Fruit fly (Drosophila melanogaster): Measurements from ENCODE around the gene Ugt307A1.

Ugt307A1 gene

DNA sequence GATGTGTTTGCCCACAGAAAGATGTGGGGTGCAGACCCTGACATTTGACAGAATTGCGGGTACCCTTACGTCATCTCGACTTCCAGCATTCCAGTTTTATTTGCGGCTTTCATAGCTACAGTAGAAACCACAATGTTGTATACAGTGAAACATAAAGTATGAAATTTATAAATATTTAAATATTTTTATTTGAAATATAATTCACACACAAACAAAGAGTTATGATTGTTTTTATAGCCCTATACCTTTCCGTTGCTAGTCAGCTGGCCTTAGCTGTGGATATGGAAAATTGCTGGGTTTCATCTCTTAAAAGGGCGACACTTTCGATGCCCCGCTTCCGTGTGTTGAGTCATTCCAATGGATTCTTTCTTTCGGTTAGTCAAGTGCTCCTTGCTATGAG, 23.1 kb downstream of the Ugt307A1 start (continued):
- no peak for TF ChIP-seq CG12744 (GFP tag; optimal IDR thresholded peaks at IDR 0.05)
- peak; percentile 20 for TF ChIP-seq CG18262 (tag; optimal IDR thresholded peaks at IDR 0.05)
- no peak for TF ChIP-seq CG17912 (GFP tag; optimal IDR thresholded peaks at IDR 0.05)
- no peak for TF ChIP-seq schlank (tag; optimal IDR thresholded peaks at IDR 0.05)
- TF ChIP-seq CG8359 (GFP tag; optimal IDR thresholded peaks at IDR 0.05; ENCODE audit: borderline replicate concordance) = peak; percentile 12
- no peak for TF ChIP-seq CG3163 (GFP tag; optimal IDR thresholded peaks at IDR 0.05)
- TF ChIP-seq CG14860 (GFP tag; IDR thresholded peaks at IDR 0.05; ENCODE audit: partially characterized antibody) = no peak
- peak; percentile 33; the same call in 1 of the 2 replicates for TF ChIP-seq ara (GFP tag; IDR thresholded peaks at IDR 0.05)
- TF ChIP-seq CG15073 (GFP tag; optimal IDR thresholded peaks at IDR 0.05) = no peak
- no peak for TF ChIP-seq Neu2 (GFP tag; optimal IDR thresholded peaks at IDR 0.05; ENCODE audit: borderline replicate concordance)
- TF ChIP-seq YL-1 (GFP tag; optimal IDR thresholded peaks at IDR 0.05) = no peak
- TF ChIP-seq CG15479 (GFP tag; optimal IDR thresholded peaks at IDR 0.05) = no peak
- TF ChIP-seq Fer3 (tag; optimal IDR thresholded peaks at IDR 0.05) = no peak
- TF ChIP-seq dimm (GFP tag; IDR thresholded peaks at IDR 0.05) = no peak
- no peak for TF ChIP-seq CG14441 (GFP tag; IDR thresholded peaks at IDR 0.05)
- TF ChIP-seq CG4424 (GFP tag; optimal IDR thresholded peaks at IDR 0.05) = no peak
- TF ChIP-seq ind (GFP tag; optimal IDR thresholded peaks at IDR 0.05) = no peak
- TF ChIP-seq ash1 (GFP tag; optimal IDR thresholded peaks at IDR 0.05) = no peak
- no peak for TF ChIP-seq CG12942 (GFP tag; optimal IDR thresholded peaks at IDR 0.05)
- no peak for TF ChIP-seq gcm2 (GFP tag; optimal IDR thresholded peaks at IDR 0.05)
- TF ChIP-seq exex (tag; optimal IDR thresholded peaks at IDR 0.05) = no peak
- TF ChIP-seq CG9817 (tag; optimal IDR thresholded peaks at IDR 0.05) = no peak
- TF ChIP-seq NC2α (GFP tag; optimal IDR thresholded peaks at IDR 0.05) = no peak
- no peak for TF ChIP-seq CG34422 (GFP tag; IDR thresholded peaks at IDR 0.05)
- TF ChIP-seq unpg (GFP tag; optimal IDR thresholded peaks at IDR 0.05) = peak; percentile 47
- TF ChIP-seq CG10366 (GFP tag; IDR thresholded peaks at IDR 0.05) = peak; percentile 30; the same call in 1 of the 2 replicates
- TF ChIP-seq pan (optimal IDR thresholded peaks at IDR 0.05) = no peak
- TF ChIP-seq pan (GFP tag; optimal IDR thresholded peaks at IDR 0.05 in 1 of 2, IDR thresholded peaks at IDR 0.05 in 1 of 2) = peak in 1 of 2 experiments; percentile 38
- TF ChIP-seq bbx (GFP tag; IDR thresholded peaks at IDR 0.05; ENCODE audit: partially characterized antibody) = no peak
- no peak for TF ChIP-seq CG9727 (GFP tag; optimal IDR thresholded peaks at IDR 0.05)
- no peak for TF ChIP-seq CG9609 (GFP tag; optimal IDR thresholded peaks at IDR 0.05)
- TF ChIP-seq CG6175 (GFP tag; IDR thresholded peaks at IDR 0.05) = no peak
- no peak for TF ChIP-seq Asciz (GFP tag; optimal IDR thresholded peaks at IDR 0.05)
- TF ChIP-seq HmgD (GFP tag; optimal IDR thresholded peaks at IDR 0.05) = no peak
- TF ChIP-seq CG7556 (GFP tag; optimal IDR thresholded peaks at IDR 0.05) = no peak
- no peak for TF ChIP-seq CG12659 (GFP tag; optimal IDR thresholded peaks at IDR 0.05)
- TF ChIP-seq slbo (GFP tag; IDR thresholded peaks at IDR 0.05) = peak; percentile 31; the same call in 1 of the 2 replicates
- TF ChIP-seq CG31388 (GFP tag; optimal IDR thresholded peaks at IDR 0.05) = no peak
- TF ChIP-seq CG13123 (GFP tag; optimal IDR thresholded peaks at IDR 0.05) = no peak
- TF ChIP-seq Sry-β (GFP tag; optimal IDR thresholded peaks at IDR 0.05) = no peak
- TF ChIP-seq CG4328 (GFP tag; optimal IDR thresholded peaks at IDR 0.05) = no peak
- TF ChIP-seq Aef1 (GFP tag; IDR thresholded peaks at IDR 0.05) = peak; percentile 25; the same call in 1 of the 3 replicates
- TF ChIP-seq ewg (GFP tag; optimal IDR thresholded peaks at IDR 0.05) = no peak
- TF ChIP-seq CG1647 (GFP tag; optimal IDR thresholded peaks at IDR 0.05) = no peak
- TF ChIP-seq Hmr (GFP tag; optimal IDR thresholded peaks at IDR 0.05) = no peak
- no peak for TF ChIP-seq Hr78 (GFP tag; optimal IDR thresholded peaks at IDR 0.05)
- peak; percentile 30; the same call in 1 of the 2 replicates for TF ChIP-seq Atf6 (GFP tag; IDR thresholded peaks at IDR 0.05)
- no peak; the same call in 1 of the 2 replicates for TF ChIP-seq Drgx (GFP tag; IDR thresholded peaks at IDR 0.05)
- TF ChIP-seq CG4707 (GFP tag; optimal IDR thresholded peaks at IDR 0.05) = no peak
- no peak for TF ChIP-seq CG2120 (GFP tag; optimal IDR thresholded peaks at IDR 0.05)
- no peak for TF ChIP-seq wor (GFP tag; IDR thresholded peaks at IDR 0.05)
